Worm (Caenorhabditis elegans) whole organism, L1 larva: ENCODE results near the gene F26G1.11.

Experiments
- C04F5.9 ChIP-seq: sonication (generic microtip); optimal IDR thresholded peaks from 2 replicates; lab custom pipeline; 2016; ENCODE audit warnings: missing genetic modification characterization, missing compliant biosample characterization
- Y116A8C.19 ChIP-seq: sonication (generic microtip); optimal IDR thresholded peaks from 2 replicates; lab custom pipeline; 2016; ENCODE audit warnings: missing compliant biosample characterization, missing genetic modification characterization, borderline replicate concordance
- aha-1 ChIP-seq: fragments of 150-350 bp; optimal IDR thresholded peaks from 2 replicates; lab custom pipeline; 2014; ENCODE audit warnings: missing biosample characterization, missing genetic modification characterization
- alr-1 ChIP-seq: fragments of 200-800 bp; sonication (Bioruptor generic); optimal IDR thresholded peaks from 2 replicates; lab custom pipeline; 2018; ENCODE audit warnings: borderline replicate concordance, mild to moderate bottlenecking, missing genetic modification characterization, missing compliant biosample characterization
- aly-2 ChIP-seq: fragments of 150-350 bp; optimal IDR thresholded peaks from 2 replicates; lab custom pipeline; 2014; ENCODE audit warnings: missing biosample characterization, missing genetic modification characterization
- ama-1 ChIP-seq: fragments of 150-350 bp; optimal IDR thresholded peaks from 2 replicates; lab custom pipeline; 2014
- blmp-1 ChIP-seq: fragments of 150-350 bp; optimal IDR thresholded peaks from 2 replicates; lab custom pipeline; 2014; ENCODE audit warnings: missing biosample characterization, missing genetic modification characterization
- ceh-82 ChIP-seq, 3 experiments: fragments of 150-350 bp in 1 of 3; sonication (generic microtip) in 2 of 3; optimal IDR thresholded peaks; 2 replicates each; lab custom pipeline; 2014 to 2017; ENCODE audit warnings: missing biosample characterization in 3 of 3, missing genetic modification characterization in 3 of 3
- ceh-90 ChIP-seq: sonication (generic microtip); optimal IDR thresholded peaks from 2 replicates; lab custom pipeline; 2016; ENCODE audit warnings: missing genetic modification characterization, missing compliant biosample characterization
- dpl-1 ChIP-seq, 3 experiments: fragments of 150-350 bp in 2 of 3; sonication (generic microtip) in 1 of 3; optimal IDR thresholded peaks; 2 replicates each; lab custom pipeline; 2014 to 2017; ENCODE audit warnings: missing biosample characterization in 3 of 3, missing genetic modification characterization in 3 of 3, missing genetic modification reagents in 3 of 3
- dsc-1 ChIP-seq: sonication (generic microtip); optimal IDR thresholded peaks from 2 replicates; lab custom pipeline; 2016; ENCODE audit warnings: mild to moderate bottlenecking, missing genetic modification characterization, missing compliant biosample characterization
- efl-1 ChIP-seq, 4 experiments: fragments of 150-350 bp; optimal IDR thresholded peaks in 3 of 4; peaks in 1 of 4; 1 replicate in 1 of 4; 2 replicates in 3 of 4; lab custom pipeline; 2014; ENCODE audit warnings: missing biosample characterization in 2 of 4, missing genetic modification characterization in 2 of 4, missing genetic modification reagents in 2 of 4
- elt-2 ChIP-seq: sonication (generic microtip); optimal IDR thresholded peaks from 2 replicates; lab custom pipeline; 2016; ENCODE audit warnings: missing genetic modification characterization, mild to moderate bottlenecking, inconsistent platforms, missing compliant biosample characterization, missing genetic modification reagents
- elt-3 ChIP-seq, 6 experiments: fragments of 150-350 bp in 1 of 6; sonication (generic microtip); optimal IDR thresholded peaks; 2 replicates each; lab custom pipeline; 2017 to 2018; ENCODE audit warnings: missing biosample characterization in 6 of 6, missing genetic modification characterization in 6 of 6, inconsistent platforms in 1 of 6
- ets-5 ChIP-seq: fragments of 200-800 bp; sonication (Bioruptor generic); IDR thresholded peaks from 2 replicates; pipeline ENCODE4 v1.3.6; 2022; ENCODE audit warnings: missing genetic modification characterization, missing compliant biosample characterization
- fkh-10 ChIP-seq: sonication (generic microtip); optimal IDR thresholded peaks from 2 replicates; lab custom pipeline; 2017; ENCODE audit warnings: missing biosample characterization, missing genetic modification reagents, missing genetic modification characterization
- grh-1 ChIP-seq: fragments of 200-800 bp; sonication (Bioruptor generic); IDR thresholded peaks from 2 replicates; pipeline ENCODE4 v1.3.6; 2022; ENCODE audit warnings: missing genetic modification reagents, missing genetic modification characterization, missing compliant biosample characterization
- hlh-17 ChIP-seq: fragments of 200-800 bp; sonication (Bioruptor generic); optimal IDR thresholded peaks from 2 replicates; lab custom pipeline; 2018; ENCODE audit warnings: missing genetic modification characterization, mild to moderate bottlenecking, missing compliant biosample characterization, moderate library complexity, borderline replicate concordance
- hpl-2 ChIP-seq: fragments of 150-350 bp; optimal IDR thresholded peaks from 2 replicates; lab custom pipeline; 2014; ENCODE audit warnings: missing biosample characterization, missing genetic modification reagents, missing genetic modification characterization
- irx-1 ChIP-seq: sonication (generic microtip); optimal IDR thresholded peaks from 2 replicates; lab custom pipeline; 2016; ENCODE audit warnings: missing genetic modification characterization, missing compliant biosample characterization
- lin-14 ChIP-seq: fragments of 200-800 bp; sonication (Bioruptor generic); optimal IDR thresholded peaks from 2 replicates; lab custom pipeline; 2018; ENCODE audit warnings: mild to moderate bottlenecking, missing genetic modification characterization, moderate library complexity, missing compliant biosample characterization
- lin-15B ChIP-seq: fragments of 150-350 bp; sonication (generic microtip); optimal IDR thresholded peaks from 3 replicates; lab custom pipeline; 2014; ENCODE audit warnings: missing biosample characterization, missing genetic modification characterization
- lin-35 ChIP-seq, 2 experiments: fragments of 150-350 bp; optimal IDR thresholded peaks; 2 replicates each; lab custom pipeline; 2014; ENCODE audit warnings: missing biosample characterization in 2 of 2, missing genetic modification characterization in 2 of 2, missing genetic modification reagents in 2 of 2
- lsy-2 ChIP-seq, 2 experiments: fragments of 150-350 bp; optimal IDR thresholded peaks; 2 replicates each; lab custom pipeline; 2014; ENCODE audit warnings: missing biosample characterization in 2 of 2, missing genetic modification characterization in 2 of 2
- mdl-1 ChIP-seq, 2 experiments: fragments of 150-350 bp; optimal IDR thresholded peaks; 2 replicates each; lab custom pipeline; 2014 to 2017; ENCODE audit warnings: missing biosample characterization in 2 of 2, missing genetic modification characterization in 2 of 2, inconsistent platforms in 1 of 2
- mep-1 ChIP-seq: fragments of 150-350 bp; optimal IDR thresholded peaks from 2 replicates; lab custom pipeline; 2014; ENCODE audit warnings: missing biosample characterization, missing genetic modification characterization
- nhr-11 ChIP-seq: fragments of 150-350 bp; optimal IDR thresholded peaks from 2 replicates; lab custom pipeline; 2014; ENCODE audit warnings: missing biosample characterization, missing genetic modification characterization
- nhr-12 ChIP-seq: sonication (generic microtip); optimal IDR thresholded peaks from 2 replicates; lab custom pipeline; 2017; ENCODE audit warnings: missing biosample characterization, missing genetic modification characterization
- nhr-19 ChIP-seq: fragments of 200-800 bp; sonication (Bioruptor generic); conservative IDR thresholded peaks from 2 replicates; pipeline ENCODE4 v1.3.6; 2022; ENCODE audit warnings: missing genetic modification characterization, missing compliant biosample characterization
- nhr-20 ChIP-seq: sonication (generic microtip); optimal IDR thresholded peaks from 2 replicates; lab custom pipeline; 2016; ENCODE audit warnings: mild to moderate bottlenecking, missing genetic modification characterization, missing compliant biosample characterization
- nhr-47 ChIP-seq: sonication (generic microtip); optimal IDR thresholded peaks from 2 replicates; lab custom pipeline; 2016; ENCODE audit warnings: mild to moderate bottlenecking, missing genetic modification characterization, moderate library complexity, missing compliant biosample characterization
- nhr-71 ChIP-seq: sonication (generic microtip); optimal IDR thresholded peaks from 2 replicates; lab custom pipeline; 2016; ENCODE audit warnings: mild to moderate bottlenecking, missing genetic modification characterization, moderate library complexity, missing compliant biosample characterization
- nhr-76 ChIP-seq: sonication (generic microtip); optimal IDR thresholded peaks from 2 replicates; lab custom pipeline; 2017; ENCODE audit warnings: missing biosample characterization, missing genetic modification characterization
- nhr-77 ChIP-seq: fragments of 150-350 bp; optimal IDR thresholded peaks from 2 replicates; lab custom pipeline; 2014; ENCODE audit warnings: missing biosample characterization, missing genetic modification characterization
- nhr-85 ChIP-seq: sonication (generic microtip); peaks from one replicate; lab custom pipeline; 2016; ENCODE audit warnings: missing genetic modification characterization, inconsistent platforms, missing compliant biosample characterization
- nhr-90 ChIP-seq: sonication (generic microtip); optimal IDR thresholded peaks from 2 replicates; lab custom pipeline; 2016; ENCODE audit warnings: mild to moderate bottlenecking, missing genetic modification characterization, missing compliant biosample characterization; ENCODE audit not compliant: poor library complexity
- pax-3 ChIP-seq: fragments of 200-800 bp; sonication (Bioruptor generic); optimal IDR thresholded peaks from 2 replicates; lab custom pipeline; 2018; ENCODE audit warnings: mild to moderate bottlenecking, missing genetic modification characterization, moderate library complexity, missing compliant biosample characterization
- snu-23 ChIP-seq: sonication (generic microtip); optimal IDR thresholded peaks from 2 replicates; lab custom pipeline; 2016; ENCODE audit warnings: missing genetic modification characterization, missing compliant biosample characterization
- swsn-7 ChIP-seq: sonication (generic microtip); optimal IDR thresholded peaks from 2 replicates; lab custom pipeline; 2016; ENCODE audit warnings: missing genetic modification characterization, missing compliant biosample characterization
- tbx-2 ChIP-seq: sonication (generic microtip); optimal IDR thresholded peaks from 2 replicates; lab custom pipeline; 2016; ENCODE audit warnings: missing genetic modification characterization, missing compliant biosample characterization
- unc-130 ChIP-seq: fragments of 150-350 bp; optimal IDR thresholded peaks from 2 replicates; lab custom pipeline; 2017; ENCODE audit warnings: missing biosample characterization, missing genetic modification characterization, inconsistent platforms
- unc-30 ChIP-seq: sonication (generic microtip); optimal IDR thresholded peaks from 2 replicates; lab custom pipeline; 2017; ENCODE audit warnings: missing biosample characterization, missing genetic modification characterization
- unc-62 ChIP-seq: fragments of 150-350 bp; optimal IDR thresholded peaks from 2 replicates; lab custom pipeline; 2014; ENCODE audit warnings: missing biosample characterization, missing genetic modification reagents, missing genetic modification characterization
- unc-86 ChIP-seq: sonication (generic microtip); optimal IDR thresholded peaks from 2 replicates; lab custom pipeline; 2016; ENCODE audit warnings: missing genetic modification characterization, missing compliant biosample characterization
- unc-98 ChIP-seq: fragments of 200-800 bp; sonication (Bioruptor generic); IDR thresholded peaks from 2 replicates; pipeline ENCODE4 v1.3.6; 2022; ENCODE audit warnings: missing genetic modification characterization, missing compliant biosample characterization
- zag-1 ChIP-seq: fragments of 150-350 bp; optimal IDR thresholded peaks from 2 replicates; lab custom pipeline; 2014; ENCODE audit warnings: missing biosample characterization, missing genetic modification characterization

The F26G1.11 gene

DNA sequence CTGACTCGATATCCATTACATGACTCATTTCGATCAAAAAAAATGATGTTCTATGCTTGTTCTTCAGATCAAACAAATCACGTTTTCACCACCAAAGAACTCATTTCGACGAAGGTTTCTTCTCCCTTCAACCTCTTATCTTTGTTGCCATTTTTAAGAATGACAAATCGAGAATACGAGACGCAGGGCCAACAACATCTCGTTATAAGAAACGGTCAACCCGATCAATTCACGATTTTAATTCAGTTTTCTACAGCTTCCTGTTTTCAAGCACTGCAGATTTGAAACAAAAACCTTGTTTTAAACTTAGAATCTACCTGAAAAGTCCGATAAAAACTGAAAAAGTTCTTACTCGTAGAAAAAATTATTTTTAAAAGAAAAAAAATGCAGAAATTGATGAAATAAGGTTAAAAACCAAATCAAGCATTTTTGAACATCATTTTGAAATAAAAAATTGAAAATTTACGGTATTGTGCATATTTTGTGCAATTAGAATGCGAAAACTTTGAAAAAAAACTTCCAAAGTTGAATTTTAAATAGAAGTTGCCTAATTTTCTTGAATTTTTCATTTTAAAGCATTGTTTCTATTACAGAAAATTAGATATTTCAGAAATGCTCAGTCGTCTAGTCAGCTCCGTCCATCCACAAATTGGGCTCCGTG, 35.3 kb upstream of the F26G1.11 start, which contains the start of gene acs-11 (continued):
- TF ChIP-seq nhr-85 (tag; lab: Kevin White, UChicago) (peak; percentile 61), unc-86 (tag; lab: Kevin White, UChicago) (no peak), fkh-10 (GFP tag; lab: Kevin White, UChicago) (no peak), unc-62 (GFP tag; lab: Kevin White, UChicago) (no peak)
- TF ChIP-seq, all 84 proteins: peak for 12

DNA sequence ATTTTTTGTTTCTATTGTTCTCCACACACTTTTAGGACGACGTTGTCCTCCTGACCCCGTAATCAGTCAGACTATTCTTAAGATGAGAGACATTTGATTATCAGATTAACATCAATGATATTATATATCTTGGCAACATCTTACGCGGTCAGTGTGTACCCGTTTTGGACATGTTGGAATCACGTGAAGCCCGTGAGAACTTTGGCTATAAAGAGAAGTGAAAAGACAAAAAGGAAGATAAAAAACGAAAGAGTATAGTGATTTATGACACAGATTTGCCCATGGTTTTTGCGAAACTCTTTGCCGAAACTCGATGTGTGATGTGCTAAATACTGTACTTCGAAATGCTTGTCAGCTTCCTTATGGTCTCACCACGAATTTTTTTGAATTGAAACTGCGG, 31.7 kb upstream of the F26G1.11 start:
- TF ChIP-seq lin-15B (tag; lab: Kevin White, UChicago) (no peak), tbx-2 (tag; lab: Kevin White, UChicago) (peak; percentile 63), nhr-11 (tag; lab: Kevin White, UChicago) (peak; percentile 38), nhr-20 (tag; lab: Kevin White, UChicago) (peak; percentile 82), zag-1 (no peak), nhr-85 (tag; lab: Kevin White, UChicago) (peak; percentile 96), blmp-1 (tag; lab: Kevin White, UChicago) (peak; percentile 95), nhr-19 (peak; percentile 55), grh-1 (GFP tag; lab: Robert Waterston, UW) (peak; percentile 73), pax-3 (tag; lab: Kevin White, UChicago) (no peak), nhr-90 (tag; lab: Kevin White, UChicago) (peak; percentile 79), dsc-1 (tag; lab: Kevin White, UChicago) (no peak), elt-3 (tag; optimal IDR thresholded peaks at IDR 0.05; lab: Kevin White, UChicago) (peak; percentile 4 to 98 (median 80)), lin-14 (GFP tag; lab: Kevin White, UChicago) (peak; percentile 68), snu-23 (peak; percentile 71), swsn-7 (tag; lab: Kevin White, UChicago) (no peak), nhr-47 (tag; lab: Kevin White, UChicago) (peak; percentile 47), lsy-2 (tag; optimal IDR thresholded peaks at IDR 0.05; lab: Kevin White, UChicago) (peak in 1 of 2 experiments; percentile 38), aly-2 (tag; lab: Kevin White, UChicago) (no peak), nhr-77 (no peak), efl-1 (optimal IDR thresholded peaks at IDR 0.05; lab: Kevin White, UChicago) (peak in 1 of 2 experiments; percentile 8), efl-1 (GFP tag; optimal IDR thresholded peaks at IDR 0.05 in 1 of 2; lab: Kevin White, UChicago) (peak in 1 of 2 experiments; percentile 68), nhr-71 (tag; lab: Kevin White, UChicago) (peak; percentile 79), lin-35 (GFP tag; optimal IDR thresholded peaks at IDR 0.05; lab: Kevin White, UChicago) (peak in 1 of 2 experiments; percentile 55), dpl-1 (GFP tag; optimal IDR thresholded peaks at IDR 0.05; lab: Kevin White, UChicago) (peak in 1 of 3 experiments; percentile 22), mdl-1 (tag; optimal IDR thresholded peaks at IDR 0.05; lab: Kevin White, UChicago) (peak in 1 of 2 experiments; percentile 12), unc-130 (tag; lab: Kevin White, UChicago) (peak; percentile 84)
- TF ChIP-seq, all 84 proteins: peak for 19

DNA sequence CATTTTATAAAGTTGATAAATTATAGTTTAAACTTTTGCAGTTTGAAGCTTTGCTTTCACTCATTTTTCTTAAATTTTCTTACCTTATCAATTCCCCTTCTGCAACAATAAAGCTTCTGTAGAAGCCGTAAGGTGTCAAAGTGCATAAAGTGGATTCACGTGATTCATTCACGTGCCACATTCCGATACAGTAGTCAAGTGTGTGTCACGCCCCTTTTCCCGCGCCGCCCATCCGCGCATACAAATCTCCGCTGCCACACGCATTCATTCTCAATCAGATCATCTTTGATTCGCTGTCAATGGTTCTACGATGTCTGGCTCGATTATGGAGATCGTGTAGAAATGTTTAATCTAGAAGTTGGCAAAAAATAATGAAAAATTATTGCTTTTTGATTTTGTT, 29.9 kb upstream of the F26G1.11 start:
- no peak for TF ChIP-seq unc-30 (tag; lab: Kevin White, UChicago)
- no peak for TF ChIP-seq irx-1 (tag; lab: Kevin White, UChicago)
- TF ChIP-seq nhr-20 (tag; lab: Kevin White, UChicago): peak; percentile 24
- TF ChIP-seq ceh-82 (tag; optimal IDR thresholded peaks at IDR 0.05; lab: Kevin White, UChicago): no peak
- no peak for TF ChIP-seq hlh-17 (GFP tag; lab: Kevin White, UChicago)
- TF ChIP-seq dsc-1 (tag; lab: Kevin White, UChicago): no peak
- TF ChIP-seq aha-1 (tag; lab: Kevin White, UChicago): no peak
- TF ChIP-seq elt-2 (tag; lab: Kevin White, UChicago): no peak
- TF ChIP-seq Y116A8C.19: no peak
- peak; percentile 5 for TF ChIP-seq snu-23
- TF ChIP-seq unc-98 (GFP tag; lab: Robert Waterston, UW): no peak
- no peak for TF ChIP-seq ama-1 (lab: Kevin White, UChicago)
- no peak for TF ChIP-seq ets-5 (GFP tag; lab: Robert Waterston, UW)
- TF ChIP-seq nhr-76 (tag; lab: Kevin White, UChicago): no peak
- no peak for TF ChIP-seq C04F5.9 (tag; lab: Kevin White, UChicago)
- TF ChIP-seq elt-3 (tag; optimal IDR thresholded peaks at IDR 0.05; lab: Kevin White, UChicago): peak in 2 of 6 experiments; percentile 13 to 55
- no peak for TF ChIP-seq unc-86 (tag; lab: Kevin White, UChicago)
- no peak for TF ChIP-seq alr-1 (tag; lab: Kevin White, UChicago)
- TF ChIP-seq unc-130 (tag; lab: Kevin White, UChicago): no peak
- TF ChIP-seq mep-1 (tag; lab: Kevin White, UChicago): no peak
- TF ChIP-seq aly-2 (tag; lab: Kevin White, UChicago): no peak
- no peak for TF ChIP-seq hpl-2 (GFP tag; lab: Kevin White, UChicago)
- TF ChIP-seq tbx-2 (tag; lab: Kevin White, UChicago): no peak
- TF ChIP-seq nhr-77: no peak
- TF ChIP-seq lin-14 (GFP tag; lab: Kevin White, UChicago): peak; percentile 19
- TF ChIP-seq ceh-90: no peak
- TF ChIP-seq nhr-12 (tag; lab: Kevin White, UChicago): no peak
- TF ChIP-seq grh-1 (GFP tag; lab: Robert Waterston, UW): 0 out of 2 replicates have a peak, but pooled peaks have one; percentile 6
